Fruit fly (Drosophila melanogaster): ENCODE data around the gene Mis12.

DNA sequence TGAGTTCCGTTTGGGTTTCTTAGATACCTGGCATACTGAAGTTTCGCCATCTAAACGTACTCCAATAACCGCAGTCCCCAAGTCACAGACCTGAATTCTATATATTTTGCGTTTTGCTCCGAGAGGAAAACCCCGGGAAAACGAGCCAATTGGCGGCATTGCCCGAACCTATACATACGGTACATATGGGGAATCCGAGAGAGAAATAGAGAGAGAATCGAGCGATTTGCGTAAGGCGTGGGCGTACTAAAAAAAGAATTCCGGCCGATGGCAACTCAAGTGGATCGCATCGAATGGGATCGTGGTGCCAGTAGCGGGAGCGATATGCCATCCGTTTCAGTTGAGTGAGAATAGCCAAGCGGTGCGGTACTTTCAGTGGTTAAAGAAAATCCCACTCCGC is 21.4 kb upstream of the Mis12 start, which contains the start of gene bin:
- no peak for TF ChIP-seq Hr78 (GFP tag; optimal IDR thresholded peaks at IDR 0.05)
- TF ChIP-seq pan (optimal IDR thresholded peaks at IDR 0.05), result no peak
- no peak for TF ChIP-seq brk (GFP tag; optimal IDR thresholded peaks at IDR 0.05)
- no peak for TF ChIP-seq lola (GFP tag; optimal IDR thresholded peaks at IDR 0.05)
- no peak for TF ChIP-seq h (GFP tag; optimal IDR thresholded peaks at IDR 0.05)
- no peak for TF ChIP-seq N (GFP tag; optimal IDR thresholded peaks at IDR 0.05)
- TF ChIP-seq psq (GFP tag; optimal IDR thresholded peaks at IDR 0.05), result no peak
- no peak for TF ChIP-seq woc (GFP tag; optimal IDR thresholded peaks at IDR 0.05)
- TF ChIP-seq foxo (GFP tag; optimal IDR thresholded peaks at IDR 0.05), result no peak
- no peak for TF ChIP-seq CG32264 (GFP tag; optimal IDR thresholded peaks at IDR 0.05)
- TF ChIP-seq CrebA (GFP tag; optimal IDR thresholded peaks at IDR 0.05; ENCODE audit: borderline replicate concordance), result no peak
- no peak for TF ChIP-seq tai (GFP tag; optimal IDR thresholded peaks at IDR 0.05)
- no peak for TF ChIP-seq Dfd (GFP tag; optimal IDR thresholded peaks at IDR 0.05)
- TF ChIP-seq Hr83 (GFP tag; optimal IDR thresholded peaks at IDR 0.05; ENCODE audit: poor library complexity, severe bottlenecking), result no peak

All from whole organism, wandering third instar larva.